Fruit fly (Drosophila melanogaster): ENCODE results near the gene CG34150.

dm6 chr3R:24812987-24813636 lies 950 bp upstream of the CG34150 start:
- TF ChIP-seq CG7101 (tag; optimal IDR thresholded peaks at IDR 0.05) (no peak), tj (GFP tag; optimal IDR thresholded peaks at IDR 0.05) (peak; percentile 24)
